Fruit fly (Drosophila melanogaster) whole organism, embryonic: ENCODE measurements around the gene CG46304.

Experiments
- B-H1 ChIP-seq: fragments of 200-800 bp; sonication (Bioruptor generic); IDR thresholded peaks from 3 replicates; pipeline ENCODE4 v1.3.6; 2022; ENCODE audit warnings: missing biosample characterization, missing genetic modification characterization
- Bgb ChIP-seq: fragments of 200-800 bp; sonication (Bioruptor generic); IDR thresholded peaks from 2 replicates; pipeline ENCODE4 v1.3.6; 2022; ENCODE audit warnings: missing biosample characterization, missing genetic modification characterization; ENCODE audit not compliant: partially characterized antibody
- CG11247 ChIP-seq: fragments of 200-800 bp; sonication (Bioruptor generic); IDR thresholded peaks from 2 replicates; pipeline ENCODE4 v1.3.6; 2022; ENCODE audit warnings: missing biosample characterization, missing genetic modification characterization
- CG12219 ChIP-seq: fragments of 200-800 bp; sonication (Bioruptor generic); optimal IDR thresholded peaks from 3 replicates; lab custom pipeline; 2018; ENCODE audit warnings: missing biosample characterization, mild to moderate bottlenecking, missing genetic modification characterization
- CG15269 ChIP-seq: fragments of 200-800 bp; sonication (Bioruptor generic); optimal IDR thresholded peaks from 2 replicates; lab custom pipeline; 2018; ENCODE audit warnings: missing biosample characterization, mild to moderate bottlenecking, missing genetic modification characterization, moderate library complexity
- CG18011 ChIP-seq: fragments of 200-800 bp; sonication (Bioruptor generic); optimal IDR thresholded peaks from 2 replicates; lab custom pipeline; 2017; ENCODE audit warnings: missing biosample characterization, missing genetic modification characterization, mild to moderate bottlenecking, moderate library complexity, missing genotype
- CG3065 ChIP-seq: fragments of 200-800 bp; sonication (Bioruptor generic); optimal IDR thresholded peaks from 2 replicates; lab custom pipeline; 2016; ENCODE audit warnings: missing biosample characterization, missing genetic modification characterization
- CG3163 ChIP-seq: fragments of 200-800 bp; sonication (Bioruptor generic); optimal IDR thresholded peaks from 3 replicates; lab custom pipeline; 2016; ENCODE audit warnings: missing biosample characterization, missing genetic modification characterization
- CG33213 ChIP-seq: fragments of 200-800 bp; sonication (Bioruptor generic); optimal IDR thresholded peaks from 3 replicates; lab custom pipeline; 2016; ENCODE audit warnings: missing biosample characterization, missing genetic modification characterization
- CG3995 ChIP-seq: fragments of 200-800 bp; sonication (Bioruptor generic); optimal IDR thresholded peaks from 3 replicates; lab custom pipeline; 2016; ENCODE audit warnings: missing biosample characterization, missing genetic modification characterization
- CG4282 ChIP-seq: fragments of 200-800 bp; sonication (Bioruptor generic); optimal IDR thresholded peaks from 2 replicates; lab custom pipeline; 2016; ENCODE audit warnings: missing biosample characterization, missing genetic modification characterization
- CG4404 ChIP-seq: fragments of 200-800 bp; sonication (Bioruptor generic); IDR thresholded peaks from 2 replicates; pipeline ENCODE4 v1.3.6; 2022; ENCODE audit warnings: missing biosample characterization, missing genetic modification characterization
- CG4707 ChIP-seq: fragments of 200-800 bp; sonication (Bioruptor generic); optimal IDR thresholded peaks from 2 replicates; lab custom pipeline; 2018; ENCODE audit warnings: missing biosample characterization, mild to moderate bottlenecking, missing genetic modification characterization, moderate library complexity
- CG4854 ChIP-seq: fragments of 200-800 bp; sonication (Bioruptor generic); optimal IDR thresholded peaks from 2 replicates; lab custom pipeline; 2016; ENCODE audit warnings: missing biosample characterization, missing genetic modification characterization, inconsistent platforms
- CG6175 ChIP-seq: fragments of 200-800 bp; sonication (Bioruptor generic); IDR thresholded peaks from 3 replicates; pipeline ENCODE4 v1.3.6; 2022; ENCODE audit warnings: missing biosample characterization, missing genetic modification characterization
- CG6254 ChIP-seq: fragments of 200-800 bp; sonication (Bioruptor generic); optimal IDR thresholded peaks from 3 replicates; lab custom pipeline; 2017; ENCODE audit warnings: mild to moderate bottlenecking, missing biosample characterization, missing genetic modification reagents, missing genetic modification characterization
- CG6854 ChIP-seq: fragments of 200-800 bp; sonication (Bioruptor generic); optimal IDR thresholded peaks from 3 replicates; lab custom pipeline; 2017; ENCODE audit warnings: missing biosample characterization, mild to moderate bottlenecking, missing genetic modification characterization
- CG7786 ChIP-seq: fragments of 200-800 bp; sonication (Bioruptor generic); optimal IDR thresholded peaks from 2 replicates; lab custom pipeline; 2016; ENCODE audit warnings: missing biosample characterization, missing genetic modification characterization
- Chrac-16 ChIP-seq: fragments of 200-800 bp; sonication (Bioruptor generic); optimal IDR thresholded peaks from 3 replicates; lab custom pipeline; 2016; ENCODE audit warnings: missing biosample characterization, missing genetic modification characterization
- Dip2 ChIP-seq: fragments of 200-800 bp; sonication (Bioruptor generic); IDR thresholded peaks from 2 replicates; pipeline ENCODE4 v1.3.6; 2022; ENCODE audit warnings: missing biosample characterization, missing genetic modification characterization
- Dll ChIP-seq: fragments of 200-800 bp; sonication (Bioruptor generic); IDR thresholded peaks from 4 replicates; pipeline ENCODE4 v1.3.6; 2022; ENCODE audit warnings: missing biosample characterization, missing genetic modification characterization; ENCODE audit not compliant: partially characterized antibody
- Doc2 ChIP-seq: fragments of 200-800 bp; sonication (Bioruptor generic); IDR thresholded peaks from 2 replicates; pipeline ENCODE4 v1.3.6; 2022; ENCODE audit warnings: missing biosample characterization, missing genetic modification characterization
- Gsc ChIP-seq: fragments of 200-800 bp; sonication (Bioruptor generic); IDR thresholded peaks from 2 replicates; pipeline ENCODE4 v1.3.6; 2022; ENCODE audit warnings: missing biosample characterization, missing genetic modification characterization
- Hr39 ChIP-seq: fragments of >200 bp; optimal IDR thresholded peaks from 2 replicates; lab custom pipeline; 2017
- Nf-YA ChIP-seq: fragments of 200-800 bp; sonication (Bioruptor generic); IDR thresholded peaks from 2 replicates; pipeline ENCODE4 v1.3.6; 2022; ENCODE audit warnings: missing biosample characterization, missing genetic modification characterization
- Oaz ChIP-seq: fragments of 200-800 bp; sonication (Bioruptor generic); IDR thresholded peaks from 2 replicates; pipeline ENCODE4 v1.3.6; 2022; ENCODE audit warnings: missing biosample characterization, missing genetic modification characterization
- PHDP ChIP-seq: fragments of 200-800 bp; sonication (Bioruptor generic); optimal IDR thresholded peaks from 3 replicates; lab custom pipeline; 2018; ENCODE audit warnings: missing biosample characterization, mild to moderate bottlenecking, missing genetic modification characterization, moderate library complexity
- Ptx1 ChIP-seq: fragments of 200-800 bp; sonication (Bioruptor generic); IDR thresholded peaks from 2 replicates; pipeline ENCODE4 v1.3.6; 2022; ENCODE audit warnings: missing biosample characterization, missing genetic modification characterization
- TFAM ChIP-seq: fragments of 200-800 bp; sonication (Bioruptor generic); optimal IDR thresholded peaks from 2 replicates; lab custom pipeline; 2017; ENCODE audit warnings: missing biosample characterization, missing genetic modification characterization, inconsistent platforms
- bbx ChIP-seq: fragments of 200-800 bp; sonication (Bioruptor generic); IDR thresholded peaks from 2 replicates; pipeline ENCODE4 v1.3.6; 2022; ENCODE audit warnings: missing biosample characterization, missing genetic modification characterization; ENCODE audit not compliant: partially characterized antibody
- bsh ChIP-seq, 2 experiments: fragments of 200-800 bp; sonication (Bioruptor generic); optimal IDR thresholded peaks; 2 replicates each; lab custom pipeline; 2017 to 2018; ENCODE audit warnings: mild to moderate bottlenecking in 2 of 2, missing biosample characterization in 2 of 2, missing genetic modification characterization in 2 of 2, moderate library complexity in 1 of 2
- dysf ChIP-seq: fragments of 200-800 bp; sonication (Bioruptor generic); IDR thresholded peaks from 3 replicates; pipeline ENCODE4 v1.3.6; 2022; ENCODE audit warnings: missing biosample characterization, missing genetic modification characterization
- ems ChIP-seq: fragments of 200-800 bp; sonication (Bioruptor generic); optimal IDR thresholded peaks from 3 replicates; lab custom pipeline; 2016; ENCODE audit warnings: missing biosample characterization, missing genetic modification characterization
- eve ChIP-seq, 2 experiments: fragments of >200 bp; optimal IDR thresholded peaks; 2 replicates each; lab custom pipeline; 2017; ENCODE audit warnings: missing biosample characterization in 2 of 2, missing genetic modification characterization in 2 of 2
- eyg ChIP-seq: fragments of 200-800 bp; sonication (Bioruptor generic); optimal IDR thresholded peaks from 3 replicates; lab custom pipeline; 2016; ENCODE audit warnings: missing biosample characterization, missing genetic modification characterization
- grn ChIP-seq: fragments of 200-800 bp; sonication (Bioruptor generic); optimal IDR thresholded peaks from 3 replicates; lab custom pipeline; 2017; ENCODE audit warnings: missing biosample characterization, missing genetic modification characterization
- jigr1 ChIP-seq: fragments of 200-800 bp; sonication (Bioruptor generic); IDR thresholded peaks from 3 replicates; pipeline ENCODE4 v1.3.6; 2022; ENCODE audit warnings: missing biosample characterization, missing genetic modification characterization
- lov ChIP-seq, 2 experiments: fragments of 200-800 bp in 1 of 2; fragments of >200 bp in 1 of 2; sonication (Bioruptor generic) in 1 of 2; IDR thresholded peaks in 1 of 2; optimal IDR thresholded peaks in 1 of 2; 2 replicates in 1 of 2; 3 replicates in 1 of 2; pipeline versions ENCODE4 v1.3.6 to Lab custom; 2017 to 2022; ENCODE audit warnings: missing biosample characterization in 1 of 2, missing genetic modification characterization in 1 of 2
- maf-S ChIP-seq: fragments of 200-800 bp; sonication (Bioruptor generic); optimal IDR thresholded peaks from 2 replicates; lab custom pipeline; 2016; ENCODE audit warnings: missing biosample characterization, missing genetic modification characterization
- nerfin-1 ChIP-seq: fragments of 200-800 bp; sonication (Bioruptor generic); optimal IDR thresholded peaks from 3 replicates; lab custom pipeline; 2019; ENCODE audit warnings: missing biosample characterization, mild to moderate bottlenecking, missing genetic modification characterization, moderate library complexity
- oc ChIP-seq: fragments of 200-800 bp; sonication (Bioruptor generic); optimal IDR thresholded peaks from 2 replicates; lab custom pipeline; 2018; ENCODE audit warnings: missing biosample characterization, mild to moderate bottlenecking, missing genetic modification characterization, moderate library complexity
- ranshi ChIP-seq: fragments of 200-800 bp; sonication (Bioruptor generic); IDR thresholded peaks from 2 replicates; pipeline ENCODE4 v1.3.6; 2022; ENCODE audit warnings: missing biosample characterization, missing genetic modification characterization
- sens ChIP-seq: fragments of 200-800 bp; sonication (Bioruptor generic); peaks from one replicate; lab custom pipeline; 2016; ENCODE audit warnings: missing biosample characterization, missing genetic modification characterization
- sisA ChIP-seq: fragments of 200-800 bp; sonication (Bioruptor generic); IDR thresholded peaks from 2 replicates; pipeline ENCODE4 v1.3.6; 2022; ENCODE audit warnings: missing biosample characterization, missing genetic modification characterization
- tll ChIP-seq, 2 experiments: fragments of 200-800 bp in 1 of 2; fragments of >200 bp in 1 of 2; sonication (Bioruptor generic) in 1 of 2; optimal IDR thresholded peaks; 2 replicates each; lab custom pipeline; 2017 to 2019; ENCODE audit warnings: missing biosample characterization in 2 of 2, missing genetic modification characterization in 2 of 2, mild to moderate bottlenecking in 1 of 2, moderate library complexity in 1 of 2
- toy ChIP-seq: fragments of 200-800 bp; sonication (Bioruptor generic); IDR thresholded peaks from 2 replicates; pipeline ENCODE4 v1.3.6; 2022; ENCODE audit warnings: missing biosample characterization, missing genetic modification characterization
- tup ChIP-seq: fragments of 200-800 bp; sonication (Bioruptor generic); optimal IDR thresholded peaks from 2 replicates; lab custom pipeline; 2016; ENCODE audit warnings: missing biosample characterization, mild to moderate bottlenecking, missing genetic modification characterization, moderate library complexity
- twi ChIP-seq: fragments of 200-800 bp; optimal IDR thresholded peaks from 2 replicates; lab custom pipeline; 2019; ENCODE audit warnings: missing biosample characterization, mild to moderate bottlenecking, missing genetic modification characterization, moderate library complexity
- unc-4 ChIP-seq: fragments of 200-800 bp; sonication (Bioruptor generic); IDR thresholded peaks from 2 replicates; pipeline ENCODE4 v1.3.6; 2022; ENCODE audit warnings: missing biosample characterization, missing genetic modification characterization; ENCODE audit not compliant: partially characterized antibody
- wdn ChIP-seq: fragments of 200-800 bp; sonication (Bioruptor generic); IDR thresholded peaks from 2 replicates; pipeline ENCODE4 v1.3.6; 2022; ENCODE audit warnings: missing biosample characterization, missing genetic modification characterization

Gene CG46304

DNA sequence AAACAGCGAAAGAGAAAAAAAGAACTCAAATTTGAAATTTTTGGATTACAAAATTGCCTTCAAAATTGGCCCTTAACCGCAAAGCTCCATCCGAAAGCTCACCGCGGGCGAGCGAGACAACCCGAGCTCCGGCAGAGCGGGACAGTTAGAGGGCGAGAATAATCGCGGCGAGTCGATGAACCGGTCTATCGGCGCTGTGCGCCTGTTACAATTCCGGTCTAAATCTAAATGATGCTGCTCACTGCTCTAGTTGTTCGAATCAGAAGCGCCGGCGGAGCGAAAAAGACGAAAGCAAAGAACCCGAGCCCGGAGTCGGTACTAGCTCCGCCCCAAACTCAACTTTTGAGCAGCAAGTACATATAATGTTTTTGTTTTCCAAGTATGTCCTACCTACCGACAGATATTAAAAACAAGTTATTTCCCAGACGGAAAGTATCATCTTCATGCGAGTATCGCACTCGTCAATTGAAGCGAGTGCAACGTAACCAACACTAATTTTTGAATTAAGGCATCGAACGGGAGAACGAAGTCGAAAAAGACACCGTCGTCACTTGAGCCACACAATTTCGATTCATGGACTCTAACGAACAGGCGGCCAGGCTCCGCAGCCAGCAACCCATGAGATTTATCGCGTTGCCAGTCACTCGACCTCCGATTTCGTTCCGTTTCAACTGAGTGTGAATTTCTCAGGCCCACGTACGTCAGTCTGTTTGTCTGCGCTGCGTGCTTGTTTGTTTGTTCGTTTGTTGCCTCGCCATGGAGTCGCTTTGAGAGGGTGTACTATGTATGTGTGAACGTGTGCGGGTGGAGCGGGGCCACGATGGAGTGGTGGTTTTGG is 1.7 kb upstream of the CG46304 start (continued):
- TF ChIP-seq Ptx1 (GFP tag; lab: Robert Waterston, UW) (no peak), Hr39 (lab: Kevin White, UChicago) (no peak), Doc2 (GFP tag; lab: Robert Waterston, UW) (no peak), tup (GFP tag; lab: Kevin White, UChicago) (no peak), CG3065 (no peak), CG11247 (GFP tag; lab: Robert Waterston, UW) (no peak), CG6254 (peak; percentile 97), CG6854 (GFP tag; lab: Kevin White, UChicago) (no peak), dysf (GFP tag; lab: Robert Waterston, UW) (no peak), lov (optimal IDR thresholded peaks at IDR 0.05; lab: Kevin White, UChicago) (no peak), lov (GFP tag; IDR thresholded peaks at IDR 0.05; lab: Robert Waterston, UW) (no peak), sisA (GFP tag; lab: Robert Waterston, UW) (no peak), eyg (GFP tag; lab: Kevin White, UChicago) (no peak), Nf-YA (GFP tag; lab: Robert Waterston, UW) (no peak), bbx (GFP tag; lab: Robert Waterston, UW) (no peak), CG3995 (GFP tag; lab: Kevin White, UChicago) (no peak), oc (tag; lab: Kevin White, UChicago) (peak; percentile 65), CG4404 (no peak), CG4707 (no peak), Gsc (GFP tag; lab: Robert Waterston, UW) (no peak), CG33213 (GFP tag; lab: Kevin White, UChicago) (peak; percentile 79), Bgb (GFP tag; lab: Robert Waterston, UW) (no peak), CG18011 (no peak), ranshi (GFP tag; lab: Robert Waterston, UW) (no peak), CG3163 (GFP tag; lab: Kevin White, UChicago) (no peak), unc-4 (GFP tag; lab: Robert Waterston, UW) (no peak), toy (GFP tag; lab: Robert Waterston, UW) (no peak), TFAM (GFP tag; lab: Kevin White, UChicago) (no peak), B-H1 (no peak), bsh (GFP tag; optimal IDR thresholded peaks at IDR 0.05; lab: Kevin White, UChicago) (peak in 1 of 2 experiments; percentile 48), CG7786 (GFP tag; lab: Kevin White, UChicago) (no peak), Chrac-16 (no peak), CG6175 (no peak), twi (tag; lab: Kevin White, UChicago) (no peak), CG15269 (no peak), Dll (GFP tag; lab: Robert Waterston, UW) (no peak), PHDP (tag; lab: Kevin White, UChicago) (no peak), Dip2 (GFP tag; lab: Robert Waterston, UW) (no peak), nerfin-1 (tag; lab: Kevin White, UChicago) (peak; percentile 9), CG12219 (no peak), sens (peak; percentile 76), wdn (GFP tag; lab: Robert Waterston, UW) (no peak), tll (GFP tag; optimal IDR thresholded peaks at IDR 0.05; lab: Kevin White, UChicago) (peak in 1 of 2 experiments; percentile 48), maf-S (GFP tag; lab: Kevin White, UChicago) (no peak), Oaz (GFP tag; lab: Robert Waterston, UW) (no peak), grn (GFP tag; lab: Kevin White, UChicago) (no peak), CG4854 (GFP tag; lab: Kevin White, UChicago) (no peak), eve (GFP tag; optimal IDR thresholded peaks at IDR 0.05; lab: Kevin White, UChicago) (no peak), ems (no peak), CG4282 (GFP tag; lab: Kevin White, UChicago) (no peak), jigr1 (no peak)
